Fruit fly (Drosophila melanogaster) whole organism, pupa: ENCODE data around the gene Nepl18.

ENCODE experiments used
- CG13204 ChIP-seq: fragments of 200-800 bp; sonication (Bioruptor generic); optimal IDR thresholded peaks from 2 replicates; lab custom pipeline; 2018; ENCODE audit warnings: missing biosample characterization, mild to moderate bottlenecking, missing genetic modification characterization, moderate library complexity
- CG32121 ChIP-seq: fragments of 200-800 bp; sonication (Bioruptor generic); IDR thresholded peaks from 2 replicates; pipeline ENCODE4 v1.3.6; 2022; ENCODE audit warnings: missing biosample characterization, missing genetic modification characterization
- CG9948 ChIP-seq: fragments of 200-800 bp; sonication (Bioruptor generic); optimal IDR thresholded peaks from 2 replicates; lab custom pipeline; 2018; ENCODE audit warnings: missing biosample characterization, mild to moderate bottlenecking, missing genetic modification characterization, moderate library complexity
- fd96Ca ChIP-seq: fragments of 200-800 bp; sonication (Bioruptor generic); IDR thresholded peaks from 3 replicates; pipeline ENCODE4 v1.3.6; 2022; ENCODE audit warnings: missing biosample characterization, missing genetic modification characterization
- rn ChIP-seq: fragments of 200-800 bp; sonication (Bioruptor generic); IDR thresholded peaks from 2 replicates; pipeline ENCODE4 v1.3.6; 2022; ENCODE audit warnings: missing biosample characterization, missing genetic modification characterization

dm6 chr3R:28897891-28898290 is 22.5 kb downstream of the Nepl18 start:
- TF ChIP-seq CG9948 (tag; lab: Kevin White, UChicago) = no peak
- no peak for TF ChIP-seq rn (GFP tag; lab: Robert Waterston, UW)
- no peak for TF ChIP-seq fd96Ca (GFP tag; lab: Robert Waterston, UW)
- TF ChIP-seq CG32121 (GFP tag; lab: Robert Waterston, UW) = no peak
- TF ChIP-seq CG13204 (GFP tag; lab: Kevin White, UChicago) = no peak
